Fruit fly (Drosophila melanogaster) whole organism, embryonic: ENCODE data around the gene FRG1.

ENCODE experiments used
- Awh ChIP-seq: fragments of 200-800 bp; sonication (Bioruptor generic); IDR thresholded peaks from 2 replicates; pipeline ENCODE4, ENCODE4 v1.3.6; 2022; ENCODE audit warnings: missing biosample characterization, missing genetic modification characterization
- CG12659 ChIP-seq: fragments of 200-800 bp; sonication (Bioruptor generic); optimal IDR thresholded peaks from 3 replicates; lab custom pipeline; 2017; ENCODE audit warnings: mild to moderate bottlenecking, missing biosample characterization, missing genetic modification reagents, missing genetic modification characterization
- CG12942 ChIP-seq: fragments of 200-800 bp; sonication (Bioruptor generic); optimal IDR thresholded peaks from 3 replicates; lab custom pipeline; 2016; ENCODE audit warnings: missing biosample characterization, missing genetic modification characterization
- CG13296 ChIP-seq: fragments of 200-800 bp; sonication (Bioruptor generic); optimal IDR thresholded peaks from 3 replicates; lab custom pipeline; 2018; ENCODE audit warnings: missing biosample characterization, mild to moderate bottlenecking, missing genetic modification characterization
- CG13624 ChIP-seq: fragments of 200-800 bp; sonication (Bioruptor generic); optimal IDR thresholded peaks from 2 replicates; lab custom pipeline; 2016; ENCODE audit warnings: missing biosample characterization, missing genetic modification characterization
- CG13775 ChIP-seq: fragments of 200-800 bp; sonication (Bioruptor generic); optimal IDR thresholded peaks from 3 replicates; lab custom pipeline; 2017; ENCODE audit warnings: missing biosample characterization, mild to moderate bottlenecking, missing genetic modification characterization
- CG1529 ChIP-seq: fragments of 200-800 bp; sonication (Bioruptor generic); optimal IDR thresholded peaks from 3 replicates; lab custom pipeline; 2018; ENCODE audit warnings: missing biosample characterization, missing genetic modification characterization
- CG1602 ChIP-seq: fragments of 200-800 bp; sonication (Bioruptor generic); optimal IDR thresholded peaks from 3 replicates; lab custom pipeline; 2016; ENCODE audit warnings: missing biosample characterization, missing genetic modification characterization
- CG17186 ChIP-seq: fragments of 200-800 bp; sonication (Bioruptor generic); optimal IDR thresholded peaks from 3 replicates; lab custom pipeline; 2017; ENCODE audit warnings: missing biosample characterization, missing genetic modification reagents, missing genetic modification characterization
- CG1792 ChIP-seq: fragments of 200-800 bp; sonication (Bioruptor generic); optimal IDR thresholded peaks from 2 replicates; lab custom pipeline; 2016; ENCODE audit warnings: missing biosample characterization, missing genetic modification characterization
- CG18011 ChIP-seq: fragments of 200-800 bp; sonication (Bioruptor generic); optimal IDR thresholded peaks from 2 replicates; lab custom pipeline; 2017; ENCODE audit warnings: missing biosample characterization, missing genetic modification characterization, mild to moderate bottlenecking, moderate library complexity, missing genotype
- CG31441 ChIP-seq: fragments of 200-800 bp; sonication (Bioruptor generic); IDR thresholded peaks from 2 replicates; pipeline ENCODE4 v1.3.6; 2022; ENCODE audit warnings: missing biosample characterization, missing genetic modification characterization
- CG43689 ChIP-seq: fragments of 200-800 bp; sonication (Bioruptor generic); IDR thresholded peaks from 2 replicates; pipeline ENCODE4 v1.3.6; 2022; ENCODE audit warnings: missing biosample characterization, missing genetic modification characterization
- CG6654 ChIP-seq: fragments of 200-800 bp; sonication (Bioruptor generic); optimal IDR thresholded peaks from 2 replicates; lab custom pipeline; 2017; ENCODE audit warnings: missing biosample characterization, mild to moderate bottlenecking, missing genetic modification characterization
- CG8290 ChIP-seq, 3 experiments: fragments of 200-800 bp; sonication (Bioruptor generic); optimal IDR thresholded peaks; 2 replicates each; lab custom pipeline; 2016 to 2019; ENCODE audit warnings: missing biosample characterization in 3 of 3, missing genetic modification characterization in 3 of 3, mild to moderate bottlenecking in 2 of 3, moderate library complexity in 1 of 3
- CG8765 ChIP-seq: fragments of 200-800 bp; sonication (Bioruptor generic); IDR thresholded peaks from 2 replicates; pipeline ENCODE4 v1.3.6; 2022; ENCODE audit warnings: missing biosample characterization, missing genetic modification characterization
- CG9876 ChIP-seq: fragments of 200-800 bp; sonication (Bioruptor generic); optimal IDR thresholded peaks from 2 replicates; lab custom pipeline; 2016; ENCODE audit warnings: missing biosample characterization, missing genetic modification characterization
- D19B ChIP-seq: fragments of 200-800 bp; sonication (Bioruptor generic); optimal IDR thresholded peaks from 2 replicates; lab custom pipeline; 2017; ENCODE audit warnings: missing biosample characterization, mild to moderate bottlenecking, missing genetic modification characterization
- Doc2 ChIP-seq: fragments of 200-800 bp; sonication (Bioruptor generic); IDR thresholded peaks from 2 replicates; pipeline ENCODE4 v1.3.6; 2022; ENCODE audit warnings: missing biosample characterization, missing genetic modification characterization
- Gug ChIP-seq: fragments of 200-800 bp; sonication (Bioruptor generic); IDR thresholded peaks from 4 replicates; pipeline ENCODE4 v1.3.6; 2022; ENCODE audit warnings: missing biosample characterization, missing genetic modification characterization
- Hey ChIP-seq: fragments of 200-800 bp; sonication (Bioruptor generic); optimal IDR thresholded peaks from 3 replicates; lab custom pipeline; 2018; ENCODE audit warnings: missing biosample characterization, mild to moderate bottlenecking, missing genetic modification characterization
- Lpt ChIP-seq: fragments of >200 bp; optimal IDR thresholded peaks from 2 replicates; lab custom pipeline; 2018; ENCODE audit warnings: missing biosample characterization, missing genetic modification characterization
- MESR4 ChIP-seq: fragments of 200-800 bp; sonication (Bioruptor generic); optimal IDR thresholded peaks from 2 replicates; lab custom pipeline; 2018; ENCODE audit warnings: missing biosample characterization, mild to moderate bottlenecking, missing genetic modification characterization, moderate library complexity
- Med ChIP-seq: fragments of 200-800 bp; sonication (Bioruptor generic); peaks from one replicate; lab custom pipeline; 2016; ENCODE audit warnings: missing biosample characterization, missing genetic modification characterization, mild to moderate bottlenecking, inconsistent platforms, moderate library complexity
- Nf-YB ChIP-seq: fragments of 200-800 bp; sonication (Bioruptor generic); optimal IDR thresholded peaks from 3 replicates; lab custom pipeline; 2019; ENCODE audit warnings: missing biosample characterization, mild to moderate bottlenecking, missing genetic modification characterization, moderate library complexity
- Nf-YC ChIP-seq: fragments of 200-800 bp; optimal IDR thresholded peaks from 3 replicates; lab custom pipeline; 2019; ENCODE audit warnings: missing biosample characterization, mild to moderate bottlenecking, missing genetic modification characterization, moderate library complexity
- Oli ChIP-seq: fragments of 200-800 bp; sonication (Bioruptor generic); optimal IDR thresholded peaks from 2 replicates; lab custom pipeline; 2018; ENCODE audit warnings: missing biosample characterization, mild to moderate bottlenecking, missing genetic modification characterization, moderate library complexity
- Sox102F ChIP-seq: fragments of 200-800 bp; sonication (Bioruptor generic); optimal IDR thresholded peaks from 2 replicates; lab custom pipeline; 2018; ENCODE audit warnings: missing biosample characterization, mild to moderate bottlenecking, missing genetic modification characterization, moderate library complexity
- ac ChIP-seq: fragments of 200-800 bp; sonication (Bioruptor generic); optimal IDR thresholded peaks from 3 replicates; lab custom pipeline; 2017; ENCODE audit warnings: missing biosample characterization, mild to moderate bottlenecking, missing genetic modification characterization
- ara ChIP-seq: fragments of 200-800 bp; sonication (Bioruptor generic); IDR thresholded peaks from 2 replicates; pipeline ENCODE4 v1.3.6; 2022; ENCODE audit warnings: missing biosample characterization, missing genetic modification characterization
- ato ChIP-seq: fragments of 200-800 bp; sonication (Bioruptor generic); IDR thresholded peaks from 2 replicates; pipeline ENCODE4 v1.3.6; 2022; ENCODE audit warnings: missing biosample characterization, missing genetic modification characterization; ENCODE audit not compliant: partially characterized antibody
- bowl ChIP-seq: fragments of 200-800 bp; sonication (Bioruptor generic); IDR thresholded peaks from 2 replicates; pipeline ENCODE4 v1.3.6; 2022; ENCODE audit warnings: missing biosample characterization, missing genetic modification characterization
- dati ChIP-seq: fragments of 200-800 bp; sonication (Bioruptor generic); IDR thresholded peaks from 2 replicates; pipeline ENCODE4 v1.3.6; 2022; ENCODE audit warnings: missing biosample characterization, missing genetic modification characterization
- disco-r ChIP-seq: fragments of 200-800 bp; sonication (Bioruptor generic); optimal IDR thresholded peaks from 2 replicates; lab custom pipeline; 2016; ENCODE audit warnings: missing biosample characterization, missing genetic modification characterization
- eyg ChIP-seq: fragments of 200-800 bp; sonication (Bioruptor generic); optimal IDR thresholded peaks from 3 replicates; lab custom pipeline; 2016; ENCODE audit warnings: missing biosample characterization, missing genetic modification characterization
- gcm2 ChIP-seq: fragments of 200-800 bp; sonication (Bioruptor generic); optimal IDR thresholded peaks from 2 replicates; lab custom pipeline; 2016; ENCODE audit warnings: missing biosample characterization, missing genetic modification characterization
- h ChIP-seq: fragments of >200 bp; optimal IDR thresholded peaks from 2 replicates; lab custom pipeline; 2017
- hbn ChIP-seq: fragments of 200-800 bp; sonication (Bioruptor generic); IDR thresholded peaks from 2 replicates; pipeline ENCODE4 v1.3.6; 2022; ENCODE audit warnings: missing biosample characterization, missing genetic modification characterization; ENCODE audit not compliant: partially characterized antibody
- hth ChIP-seq: fragments of >200 bp; optimal IDR thresholded peaks from 2 replicates; lab custom pipeline; 2017; ENCODE audit warnings: inconsistent platforms
- inv ChIP-seq: fragments of 200-800 bp; sonication (Bioruptor generic); IDR thresholded peaks from 2 replicates; pipeline ENCODE4 v1.3.6; 2022; ENCODE audit warnings: missing biosample characterization, missing genetic modification characterization; ENCODE audit not compliant: partially characterized antibody
- lab ChIP-seq: fragments of 200-800 bp; sonication (Bioruptor generic); optimal IDR thresholded peaks from 3 replicates; lab custom pipeline; 2017; ENCODE audit warnings: missing biosample characterization, missing genetic modification characterization, mild to moderate bottlenecking, moderate library complexity, missing genetic modification reagents
- otp ChIP-seq: fragments of 200-800 bp; sonication (Bioruptor generic); IDR thresholded peaks from 3 replicates; pipeline ENCODE4, ENCODE4 v1.3.6; 2022; ENCODE audit warnings: missing biosample characterization, missing genetic modification characterization
- psq ChIP-seq: fragments of 200-800 bp; sonication (Bioruptor generic); optimal IDR thresholded peaks from 2 replicates; lab custom pipeline; 2017; ENCODE audit warnings: missing biosample characterization, missing genetic modification characterization
- slou ChIP-seq: fragments of 200-800 bp; sonication (Bioruptor generic); optimal IDR thresholded peaks from 3 replicates; lab custom pipeline; 2016; ENCODE audit warnings: missing biosample characterization, missing genetic modification characterization
- sug ChIP-seq: fragments of 200-800 bp; optimal IDR thresholded peaks from 2 replicates; lab custom pipeline; 2019; ENCODE audit warnings: missing biosample characterization, mild to moderate bottlenecking, missing genetic modification characterization, moderate library complexity
- tna ChIP-seq: fragments of 200-800 bp; sonication (Bioruptor generic); IDR thresholded peaks from 2 replicates; pipeline ENCODE4 v1.3.6; 2022; ENCODE audit warnings: missing biosample characterization, missing genetic modification characterization; ENCODE audit not compliant: partially characterized antibody
- ttk ChIP-seq: fragments of 200-800 bp; sonication (Bioruptor generic); IDR thresholded peaks from 2 replicates; pipeline ENCODE4 v2.1.2; 2022; ENCODE audit warnings: missing biosample characterization, missing genetic modification characterization

FRG1 gene

DNA sequence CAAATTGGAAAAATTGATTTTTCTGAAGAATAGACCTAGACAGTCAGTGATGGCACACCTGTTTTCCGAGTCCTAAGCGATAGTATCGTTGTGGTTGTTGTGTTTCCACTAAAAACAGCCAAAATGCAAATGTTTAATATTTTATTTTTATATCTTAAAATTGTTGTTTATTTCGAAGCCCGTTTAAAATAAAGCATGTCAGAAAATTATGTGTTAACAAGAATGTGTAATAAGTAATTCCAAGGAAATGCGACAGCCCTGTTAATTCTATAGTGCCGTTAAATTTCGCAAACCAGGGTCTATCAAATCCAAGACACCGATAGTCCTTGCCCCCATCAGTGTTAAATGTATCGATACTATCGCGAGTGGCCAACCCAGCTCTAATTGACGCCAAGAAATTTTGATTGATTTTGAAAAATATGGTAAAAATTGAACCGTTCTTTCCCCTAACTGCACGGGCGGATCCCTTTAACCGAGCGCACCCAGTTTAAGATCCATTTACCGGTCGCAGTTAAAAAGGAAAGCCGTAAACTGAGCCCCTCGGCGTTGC is 5.4 kb upstream of the FRG1 start, which contains the start of gene Pex23 (continued):
- TF ChIP-seq Hey (tag; lab: Kevin White, UChicago) (peak; percentile 4), D19B (GFP tag; lab: Kevin White, UChicago) (no peak), CG8765 (peak; percentile 81), CG43689 (GFP tag; lab: Robert Waterston, UW) (0 out of 2 replicates have a peak, but pooled peaks have one; percentile 16), CG31441 (peak; percentile 82), Nf-YB (GFP tag; lab: Kevin White, UChicago) (peak; percentile 36), Doc2 (no peak), CG1602 (GFP tag; lab: Kevin White, UChicago) (peak; percentile 81), Med (GFP tag; lab: Kevin White, UChicago) (peak; percentile 93), sug (peak; percentile 88), gcm2 (GFP tag; lab: Kevin White, UChicago) (no peak), h (lab: Kevin White, UChicago) (no peak), CG9876 (GFP tag; lab: Kevin White, UChicago) (peak; percentile 53), lab (no peak), bowl (GFP tag; lab: Robert Waterston, UW) (no peak), tna (GFP tag; lab: Robert Waterston, UW) (peak; percentile 90), Lpt (GFP tag; lab: Kevin White, UChicago) (no peak), MESR4 (GFP tag; lab: Kevin White, UChicago) (peak; percentile 71), hbn (GFP tag; lab: Robert Waterston, UW) (peak; percentile 98), ac (GFP tag; lab: Kevin White, UChicago) (no peak), CG1792 (GFP tag; lab: Kevin White, UChicago) (peak; percentile 51), CG12942 (peak; percentile 82), Sox102F (peak; percentile 82), psq (GFP tag; lab: Kevin White, UChicago) (peak; percentile 63), CG13624 (GFP tag; lab: Kevin White, UChicago) (peak; percentile 65), CG12659 (GFP tag; lab: Kevin White, UChicago) (peak; percentile 91), slou (peak; percentile 73), disco-r (GFP tag; lab: Kevin White, UChicago) (no peak), eyg (no peak), CG13296 (peak; percentile 59), ara (GFP tag; lab: Robert Waterston, UW) (peak; percentile 66), Oli (tag; lab: Kevin White, UChicago) (peak; percentile 68), inv (GFP tag; lab: Robert Waterston, UW) (peak; percentile 99)

dm6 chr3L:20299110-20299509 is 2.3 kb upstream of the FRG1 start, which contains the start of gene SCCRO4:
Gene SCCRO4 (plus strand): TSS chr3L:20299410.
- no peak for TF ChIP-seq Gug (GFP tag; lab: Robert Waterston, UW)
- no peak for TF ChIP-seq CG13775 (GFP tag; lab: Kevin White, UChicago)
- TF ChIP-seq CG6654 (GFP tag; lab: Kevin White, UChicago), result no peak
- TF ChIP-seq CG1529, result no peak
- TF ChIP-seq ttk (GFP tag; lab: Robert Waterston, UW), result no peak
- no peak for TF ChIP-seq otp (GFP tag; lab: Robert Waterston, UW)
- TF ChIP-seq CG17186 (GFP tag; lab: Kevin White, UChicago), result no peak
- no peak for TF ChIP-seq CG8290 (GFP tag; optimal IDR thresholded peaks at IDR 0.05; lab: Kevin White, UChicago)
- TF ChIP-seq CG8290 (tag; optimal IDR thresholded peaks at IDR 0.05; lab: Kevin White, UChicago), result no peak
- TF ChIP-seq dati, result no peak
- TF ChIP-seq ato (GFP tag; lab: Robert Waterston, UW), result no peak
- no peak for TF ChIP-seq CG18011 (GFP tag; lab: Kevin White, UChicago)
- no peak for TF ChIP-seq Nf-YC (tag; lab: Kevin White, UChicago)
- no peak for TF ChIP-seq hth
- TF ChIP-seq Awh (GFP tag; lab: Robert Waterston, UW), result no peak
